Worm (Caenorhabditis elegans) whole organism, late embryonic: ENCODE measurements around the gene Y59A8B.25.
"Not testable (repeated sequence)": the region's sequence is repeated elsewhere in the genome, so short reads cannot be mapped to it uniquely, and the experiment has no call there.

Source experiments
- C08G9.2 ChIP-seq: sonication (generic microtip); optimal IDR thresholded peaks from 2 replicates; lab custom pipeline; 2016; ENCODE audit warnings: mild to moderate bottlenecking, missing genetic modification characterization, moderate library complexity, missing compliant biosample characterization
- C38D4.7 ChIP-seq: fragments of 200-800 bp; sonication (Bioruptor generic); optimal IDR thresholded peaks from 2 replicates; lab custom pipeline; 2018; ENCODE audit warnings: mild to moderate bottlenecking, missing genetic modification characterization, moderate library complexity, missing compliant biosample characterization
- F13H6.1 ChIP-seq: sonication (generic microtip); optimal IDR thresholded peaks from 2 replicates; lab custom pipeline; 2016; ENCODE audit warnings: missing genetic modification characterization, missing compliant biosample characterization
- K02D7.2 ChIP-seq: sonication (generic microtip); optimal IDR thresholded peaks from 2 replicates; lab custom pipeline; 2017; ENCODE audit warnings: mild to moderate bottlenecking, missing genetic modification characterization, missing compliant biosample characterization
- T23F11.4 ChIP-seq: fragments of 200-800 bp; sonication (Bioruptor generic); optimal IDR thresholded peaks from 2 replicates; lab custom pipeline; 2018; ENCODE audit warnings: mild to moderate bottlenecking, missing genetic modification characterization, missing compliant biosample characterization
- Y22D7AL.16 ChIP-seq: sonication (generic microtip); optimal IDR thresholded peaks from 2 replicates; lab custom pipeline; 2016; ENCODE audit warnings: missing genetic modification characterization, missing compliant biosample characterization
- ama-1 ChIP-seq: fragments of 150-350 bp; optimal IDR thresholded peaks from 2 replicates; lab custom pipeline; 2014
- ceh-14 ChIP-seq: sonication (generic microtip); optimal IDR thresholded peaks from 2 replicates; lab custom pipeline; 2016; ENCODE audit warnings: missing genotype, missing genetic modification characterization, missing compliant biosample characterization
- ceh-19 ChIP-seq: fragments of 200-800 bp; sonication (Bioruptor generic); optimal IDR thresholded peaks from 2 replicates; lab custom pipeline; 2018; ENCODE audit warnings: mild to moderate bottlenecking, missing genetic modification characterization, missing compliant biosample characterization
- ceh-45 ChIP-seq: fragments of 200-800 bp; sonication (Bioruptor generic); IDR thresholded peaks from 2 replicates; pipeline ENCODE4 v1.3.6; 2022; ENCODE audit warnings: missing genetic modification reagents, missing genetic modification characterization, missing compliant biosample characterization
- ceh-6 ChIP-seq: fragments of 200-800 bp; sonication (Bioruptor generic); optimal IDR thresholded peaks from 2 replicates; lab custom pipeline; 2018; ENCODE audit warnings: mild to moderate bottlenecking, missing genetic modification characterization, missing compliant biosample characterization
- che-1 ChIP-seq: sonication (generic microtip); optimal IDR thresholded peaks from 2 replicates; lab custom pipeline; 2016; ENCODE audit warnings: mild to moderate bottlenecking, missing genetic modification characterization, missing compliant biosample characterization
- dve-1 ChIP-seq: sonication (generic microtip); optimal IDR thresholded peaks from 2 replicates; lab custom pipeline; 2017; ENCODE audit warnings: antibody characterized with exemption, mild to moderate bottlenecking, missing genetic modification characterization, missing compliant biosample characterization
- ets-4 ChIP-seq: sonication (generic microtip); optimal IDR thresholded peaks from 2 replicates; lab custom pipeline; 2016; ENCODE audit warnings: missing genetic modification characterization, missing compliant biosample characterization
- eyg-1 ChIP-seq: sonication (generic microtip); optimal IDR thresholded peaks from 2 replicates; lab custom pipeline; 2016; ENCODE audit warnings: missing genotype, missing genetic modification characterization, missing compliant biosample characterization
- fkh-10 ChIP-seq: fragments of 150-350 bp; optimal IDR thresholded peaks from 2 replicates; lab custom pipeline; 2014; ENCODE audit warnings: missing biosample characterization, missing genetic modification reagents, missing genetic modification characterization
- fkh-6 ChIP-seq: sonication (generic microtip); optimal IDR thresholded peaks from 2 replicates; lab custom pipeline; 2016; ENCODE audit warnings: missing genetic modification characterization, missing compliant biosample characterization
- hlh-15 ChIP-seq: sonication (generic microtip); optimal IDR thresholded peaks from 2 replicates; lab custom pipeline; 2016; ENCODE audit warnings: missing genetic modification characterization, missing compliant biosample characterization
- hlh-30 ChIP-seq: sonication (generic microtip); optimal IDR thresholded peaks from 2 replicates; lab custom pipeline; 2017; ENCODE audit warnings: antibody characterized with exemption, missing genetic modification characterization, missing compliant biosample characterization; ENCODE audit not compliant: insufficient read depth
- lim-6 ChIP-seq: sonication (generic microtip); optimal IDR thresholded peaks from 2 replicates; lab custom pipeline; 2016; ENCODE audit warnings: missing genetic modification characterization, missing compliant biosample characterization
- lin-11 ChIP-seq: fragments of 200-800 bp; sonication (Bioruptor generic); optimal IDR thresholded peaks from 2 replicates; lab custom pipeline; 2018; ENCODE audit warnings: mild to moderate bottlenecking, missing genetic modification characterization, missing compliant biosample characterization
- nfya-1 ChIP-seq: sonication (generic microtip); optimal IDR thresholded peaks from 2 replicates; lab custom pipeline; 2017; ENCODE audit warnings: missing genetic modification characterization, mild to moderate bottlenecking, missing compliant biosample characterization, antibody characterized with exemption, moderate library complexity
- nhr-11 ChIP-seq: fragments of 150-350 bp; optimal IDR thresholded peaks from 2 replicates; lab custom pipeline; 2014; ENCODE audit warnings: missing biosample characterization, missing genetic modification characterization
- pat-9 ChIP-seq: fragments of 200-800 bp; sonication (Bioruptor generic); optimal IDR thresholded peaks from 2 replicates; lab custom pipeline; 2018; ENCODE audit warnings: mild to moderate bottlenecking, missing genetic modification characterization, moderate library complexity, missing compliant biosample characterization
- pha-2 ChIP-seq: sonication (generic microtip); optimal IDR thresholded peaks from 2 replicates; lab custom pipeline; 2017; ENCODE audit warnings: mild to moderate bottlenecking, missing genetic modification characterization, missing compliant biosample characterization
- ref-2 ChIP-seq: sonication (generic microtip); optimal IDR thresholded peaks from 2 replicates; lab custom pipeline; 2016; ENCODE audit warnings: missing genetic modification characterization, missing compliant biosample characterization
- sox-2 ChIP-seq: fragments of 200-800 bp; sonication (Bioruptor generic); IDR thresholded peaks from 2 replicates; pipeline ENCODE4 v1.3.6; 2022; ENCODE audit warnings: missing genetic modification reagents, missing genetic modification characterization, missing compliant biosample characterization
- syd-9 ChIP-seq: sonication (generic microtip); optimal IDR thresholded peaks from 2 replicates; lab custom pipeline; 2016; ENCODE audit warnings: mild to moderate bottlenecking, missing genetic modification characterization, moderate library complexity, missing compliant biosample characterization
- ttx-3 ChIP-seq: sonication (generic microtip); optimal IDR thresholded peaks from 2 replicates; lab custom pipeline; 2016; ENCODE audit warnings: missing genetic modification reagents, missing genetic modification characterization, missing compliant biosample characterization
- unc-55 ChIP-seq: sonication (generic microtip); optimal IDR thresholded peaks from 2 replicates; lab custom pipeline; 2017; ENCODE audit warnings: missing biosample characterization, missing genetic modification reagents, missing genetic modification characterization
- zip-5 ChIP-seq: sonication (generic microtip); optimal IDR thresholded peaks from 2 replicates; lab custom pipeline; 2016; ENCODE audit warnings: missing genetic modification characterization, missing compliant biosample characterization

Gene Y59A8B.25

DNA sequence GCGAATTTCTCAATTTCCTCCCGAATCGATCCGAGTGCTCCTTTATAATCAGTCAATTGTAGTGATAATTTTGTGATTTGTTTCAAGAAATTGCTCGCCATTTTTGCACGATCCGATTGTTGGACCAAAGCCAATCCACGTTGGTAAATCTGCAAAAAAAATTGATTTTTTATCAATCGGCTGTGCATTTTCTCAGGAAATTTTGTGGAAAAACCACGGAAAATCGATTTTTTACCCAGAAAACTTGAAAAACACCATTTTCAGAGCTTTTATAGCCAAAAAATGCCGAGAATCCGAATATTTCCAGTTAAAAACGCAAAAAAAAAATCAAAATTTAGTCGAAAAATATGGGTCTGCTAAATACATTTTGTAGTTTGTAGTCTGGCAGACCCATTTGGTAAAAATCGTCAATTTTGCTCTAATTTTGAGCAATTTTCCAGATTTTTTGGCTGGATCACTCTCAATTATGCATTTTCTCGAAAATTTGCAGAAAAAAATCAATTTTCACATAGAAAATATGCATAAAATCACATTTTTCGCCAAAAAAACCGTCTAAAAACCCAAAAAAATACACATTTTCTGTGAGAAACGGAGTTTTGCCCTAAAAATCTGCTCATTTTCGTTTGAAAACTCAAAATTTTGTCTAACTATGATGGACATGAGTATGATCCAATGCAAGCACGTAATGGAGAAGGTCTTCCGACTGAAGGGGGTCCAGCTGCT is at the start of gene Y59A8B.25, which contains the start of gene ebp-3:
TSS of gene Y59A8B.25 (minus strand) at position 101 of the 723 bp plus-strand sequence.
TSS of gene ebp-3 (plus strand) at position 673 of the 723 bp plus-strand sequence.
- not testable (repeated sequence) for TF ChIP-seq ets-4, pha-2, ttx-3 (tag; lab: Kevin White, UChicago)

DNA sequence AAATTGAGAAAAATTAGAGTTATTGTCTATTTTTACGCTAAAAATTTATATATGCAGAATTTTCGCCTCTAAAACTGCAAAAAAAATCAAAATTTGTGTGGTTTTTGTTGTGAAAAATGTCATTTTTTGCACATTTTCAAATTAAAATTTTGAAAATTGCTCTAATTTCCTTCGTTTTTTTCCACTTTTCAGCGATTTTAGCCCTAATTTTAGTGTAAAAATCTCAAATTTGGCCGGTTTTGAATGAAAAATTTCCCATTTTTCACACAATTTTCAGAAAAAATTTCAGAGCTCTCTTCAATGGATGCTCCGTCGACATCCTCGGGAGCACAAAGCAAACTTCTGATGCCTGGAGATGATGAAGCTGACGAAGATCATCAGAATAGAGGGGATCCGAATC is 43.2 kb upstream of the Y59A8B.25 start, which contains the start of gene par-4:
TSS of gene par-4 (plus strand) at position 301 of the 400 bp plus-strand sequence.
- TF ChIP-seq syd-9 (tag; lab: Kevin White, UChicago): no peak
- TF ChIP-seq lim-6 (tag; lab: Kevin White, UChicago): no peak
- no peak for TF ChIP-seq ama-1 (lab: Kevin White, UChicago)
- no peak for TF ChIP-seq ceh-14 (tag; lab: Kevin White, UChicago)
- no peak for TF ChIP-seq C38D4.7 (GFP tag; lab: Kevin White, UChicago)
- TF ChIP-seq ceh-45 (GFP tag; lab: Robert Waterston, UW): no peak
- TF ChIP-seq ref-2 (tag; lab: Kevin White, UChicago): no peak
- no peak for TF ChIP-seq sox-2
- TF ChIP-seq eyg-1 (tag; lab: Kevin White, UChicago): no peak
- no peak for TF ChIP-seq hlh-15 (tag; lab: Kevin White, UChicago)
- TF ChIP-seq lin-11 (tag; lab: Kevin White, UChicago): no peak
- no peak for TF ChIP-seq zip-5 (tag; lab: Kevin White, UChicago)
- TF ChIP-seq ets-4 (tag; lab: Kevin White, UChicago): no peak
- TF ChIP-seq K02D7.2 (tag; lab: Kevin White, UChicago): no peak

DNA sequence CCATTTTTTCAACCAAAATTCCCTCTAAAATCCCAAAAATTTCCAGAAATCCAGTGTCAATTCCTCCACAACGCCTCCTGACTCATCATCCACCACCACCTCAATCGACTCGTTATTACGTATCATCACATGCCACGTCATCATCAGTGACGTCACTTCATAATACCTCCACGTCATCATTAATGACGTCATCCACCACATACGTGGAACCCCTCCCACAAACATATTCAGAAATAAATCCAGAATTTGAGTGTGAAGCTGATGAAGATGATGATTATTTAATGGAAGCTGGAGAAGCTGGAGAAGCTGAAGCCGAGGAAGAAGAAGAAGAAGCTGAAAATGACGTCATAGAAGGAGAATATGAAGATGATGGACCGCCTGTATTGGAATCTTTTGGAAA is 38.7 kb upstream of the Y59A8B.25 start:
- TF ChIP-seq unc-55 (GFP tag; lab: Kevin White, UChicago): no peak
- no peak for TF ChIP-seq C08G9.2 (tag; lab: Kevin White, UChicago)
- TF ChIP-seq ceh-14 (tag; lab: Kevin White, UChicago): no peak
- no peak for TF ChIP-seq Y22D7AL.16 (tag; lab: Kevin White, UChicago)
- TF ChIP-seq pat-9 (tag; lab: Kevin White, UChicago): no peak
- no peak for TF ChIP-seq lim-6 (tag; lab: Kevin White, UChicago)
- TF ChIP-seq F13H6.1: no peak
- TF ChIP-seq ceh-19 (GFP tag; lab: Kevin White, UChicago): no peak
- no peak for TF ChIP-seq hlh-30 (tag; lab: Kevin White, UChicago)
- TF ChIP-seq syd-9 (tag; lab: Kevin White, UChicago): no peak
- no peak for TF ChIP-seq dve-1 (tag; lab: Kevin White, UChicago)
- TF ChIP-seq fkh-6 (tag; lab: Kevin White, UChicago): no peak
- no peak for TF ChIP-seq ets-4 (tag; lab: Kevin White, UChicago)
- TF ChIP-seq nhr-11: no peak
- no peak for TF ChIP-seq lin-11 (tag; lab: Kevin White, UChicago)
- no peak for TF ChIP-seq che-1
- TF ChIP-seq ttx-3 (tag; lab: Kevin White, UChicago): no peak
- TF ChIP-seq fkh-10: no peak
- no peak for TF ChIP-seq sox-2

DNA sequence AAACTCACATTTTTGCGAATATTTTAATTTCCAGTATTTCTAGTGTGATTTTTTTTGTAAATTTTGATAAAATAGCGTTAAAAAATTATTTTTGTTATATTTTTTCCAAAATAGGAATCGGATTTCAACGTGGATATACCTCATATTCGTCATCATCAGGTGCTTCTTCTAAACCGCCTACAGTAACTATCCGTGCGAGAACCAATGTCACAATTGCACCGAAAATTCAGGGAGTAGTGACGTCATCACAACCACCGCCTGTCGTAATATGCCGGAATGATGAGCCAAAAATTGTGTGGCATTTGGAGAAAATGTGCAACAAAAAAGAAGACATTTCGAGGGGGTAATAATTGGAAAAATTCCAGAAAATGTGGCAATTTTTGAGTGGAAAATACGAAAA is 36.0 kb upstream of the Y59A8B.25 start:
- TF ChIP-seq ceh-6 (GFP tag; lab: Kevin White, UChicago): no peak
- TF ChIP-seq, all 69 proteins: peak for 0

DNA sequence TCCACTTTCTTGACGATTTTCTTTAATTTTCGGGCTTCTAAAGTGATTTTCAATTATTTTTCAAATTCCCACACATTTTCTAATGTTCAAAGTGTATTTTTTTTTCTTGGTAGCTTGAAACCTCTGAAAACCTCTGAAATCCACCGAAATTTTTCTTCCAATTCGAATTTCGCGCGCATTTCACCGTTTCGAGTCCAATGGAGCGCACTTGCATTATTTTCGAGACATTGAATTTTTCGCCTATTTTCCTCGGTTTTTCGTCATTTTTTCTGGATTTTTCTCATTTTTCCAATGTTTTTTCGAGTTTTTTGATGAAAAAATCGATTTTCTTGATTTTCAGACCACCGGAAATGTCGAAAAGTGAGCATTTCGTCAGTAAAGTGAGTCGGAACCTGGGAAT is 31.6 kb upstream of the Y59A8B.25 start, which contains the start of gene slr-2:
TSS of gene slr-2 (plus strand) at position 341 of the 400 bp plus-strand sequence.
- no peak for TF ChIP-seq T23F11.4 (GFP tag; lab: Kevin White, UChicago)
- peak; percentile 41 for TF ChIP-seq nfya-1 (tag; lab: Kevin White, UChicago)
- no peak for TF ChIP-seq che-1
- TF ChIP-seq, all 69 proteins: peak for 1
